Fruit fly (Drosophila melanogaster): Measurements from ENCODE around the gene gnu.

gnu gene

DNA sequence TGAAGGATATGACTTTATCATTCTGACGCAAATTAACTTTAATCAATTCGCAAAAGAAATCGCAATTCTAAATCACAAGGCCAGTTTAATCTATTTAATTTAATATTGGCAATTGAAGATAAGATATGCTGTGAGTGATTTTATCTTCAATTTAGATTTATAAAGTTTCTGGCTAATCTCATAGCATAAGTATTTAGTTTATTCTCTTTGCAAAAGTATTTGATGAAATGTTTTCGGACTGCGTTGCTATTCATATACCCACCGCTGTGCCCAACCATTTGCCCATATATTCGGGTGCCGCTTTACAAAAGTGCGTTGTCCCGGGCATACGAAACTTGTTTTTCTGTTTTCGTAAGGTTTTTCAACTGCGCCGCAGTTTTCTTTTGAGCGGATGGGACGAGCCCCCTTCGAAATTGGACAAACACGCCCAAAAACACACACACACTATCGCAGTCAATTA is 18.2 kb downstream of the gnu start (continued):
- TF ChIP-seq trh (GFP tag; optimal IDR thresholded peaks at IDR 0.05) (peak; percentile 93), gcm (GFP tag; optimal IDR thresholded peaks at IDR 0.05) (peak; percentile 98), CG1602 (GFP tag; optimal IDR thresholded peaks at IDR 0.05) (peak; percentile 95), bigmax (GFP tag; optimal IDR thresholded peaks at IDR 0.05) (peak; percentile 51), ham (GFP tag; IDR thresholded peaks at IDR 0.05) (no peak), br (optimal IDR thresholded peaks at IDR 0.05) (no peak), Dp (GFP tag; optimal IDR thresholded peaks at IDR 0.05) (peak; percentile 11), ro (GFP tag; IDR thresholded peaks at IDR 0.05) (peak; percentile 75), Mes4 (GFP tag; optimal IDR thresholded peaks at IDR 0.05) (peak; percentile 91), pum (GFP tag; optimal IDR thresholded peaks at IDR 0.05) (peak; percentile 92), Eip74EF (GFP tag; optimal IDR thresholded peaks at IDR 0.05) (peak in 1 of 2 experiments; percentile 97), p53 (GFP tag; optimal IDR thresholded peaks at IDR 0.05) (peak; percentile 50), phol (tag; optimal IDR thresholded peaks at IDR 0.05) (peak; percentile 98), grau (tag; optimal IDR thresholded peaks at IDR 0.05) (peak; percentile 97), Ets97D (GFP tag; optimal IDR thresholded peaks at IDR 0.05) (peak; percentile 75), Abd-B (GFP tag; optimal IDR thresholded peaks at IDR 0.05) (peak; percentile 97), NK7.1 (GFP tag; optimal IDR thresholded peaks at IDR 0.05) (peak; percentile 87), HmgD (GFP tag; optimal IDR thresholded peaks at IDR 0.05) (peak; percentile 64), CG16863 (GFP tag; optimal IDR thresholded peaks at IDR 0.05) (peak; percentile 94), hb (GFP tag; IDR thresholded peaks at IDR 0.05; ENCODE audit: partially characterized antibody) (no peak), CG13894 (tag; optimal IDR thresholded peaks at IDR 0.05) (peak; percentile 68), CG3847 (GFP tag; IDR thresholded peaks at IDR 0.05) (peak; percentile 92), D19A (tag; optimal IDR thresholded peaks at IDR 0.05) (peak; percentile 95), Nf-YA (GFP tag; IDR thresholded peaks at IDR 0.05) (peak; percentile 86), E2f2 (GFP tag; IDR thresholded peaks at IDR 0.05) (peak; percentile 74), ken (GFP tag; IDR thresholded peaks at IDR 0.05) (peak; percentile 77), tgo (GFP tag; IDR thresholded peaks at IDR 0.05) (peak; percentile 91), CG11696 (GFP tag; IDR thresholded peaks at IDR 0.05) (peak; percentile 96), grn (GFP tag; optimal IDR thresholded peaks at IDR 0.05) (peak; percentile 81), CG12071 (GFP tag; optimal IDR thresholded peaks at IDR 0.05) (peak; percentile 95), CG34422 (GFP tag; IDR thresholded peaks at IDR 0.05) (peak; percentile 81), Camta (GFP tag; optimal IDR thresholded peaks at IDR 0.05) (peak; percentile 95), lilli (GFP tag; optimal IDR thresholded peaks at IDR 0.05) (peak; percentile 96), CG17912 (GFP tag; optimal IDR thresholded peaks at IDR 0.05) (peak; percentile 78), bab2 (GFP tag; optimal IDR thresholded peaks at IDR 0.05) (peak; percentile 94), CG30020 (tag; optimal IDR thresholded peaks at IDR 0.05) (peak; percentile 88), Ada2b (GFP tag; IDR thresholded peaks at IDR 0.05) (peak; percentile 86), cad (GFP tag; optimal IDR thresholded peaks at IDR 0.05) (no peak), ac (GFP tag; optimal IDR thresholded peaks at IDR 0.05) (peak; percentile 92), ab (GFP tag; optimal IDR thresholded peaks at IDR 0.05) (peak; percentile 77), Mrtf (GFP tag; IDR thresholded peaks at IDR 0.05) (peak; percentile 86; the same call in 2 of the 3 replicates), wek (GFP tag; optimal IDR thresholded peaks at IDR 0.05) (peak; percentile 76), Dek (tag; optimal IDR thresholded peaks at IDR 0.05) (peak; percentile 95), BEAF-32 (GFP tag; optimal IDR thresholded peaks at IDR 0.05) (peak; percentile 14), CG1647 (GFP tag; optimal IDR thresholded peaks at IDR 0.05) (peak; percentile 91), Atf6 (GFP tag; IDR thresholded peaks at IDR 0.05) (peak; percentile 95), chinmo (GFP tag; IDR thresholded peaks at IDR 0.05; ENCODE audit: partially characterized antibody) (no peak), CG15601 (tag; optimal IDR thresholded peaks at IDR 0.05) (peak; percentile 96), CG7928 (GFP tag; optimal IDR thresholded peaks at IDR 0.05) (peak; percentile 78), Bgb (GFP tag; IDR thresholded peaks at IDR 0.05; ENCODE audit: partially characterized antibody) (no peak), Lim3 (GFP tag; IDR thresholded peaks at IDR 0.05) (peak; percentile 84), klu (GFP tag; IDR thresholded peaks at IDR 0.05) (peak; percentile 89)

Data from whole organism, embryonic.